Worm (Caenorhabditis elegans): Measurements from ENCODE around the gene C23G10.5.
A peak's percentile ranks its signal among the peaks of the same experiment; 100 is the strongest.

C23G10.5 gene

DNA sequence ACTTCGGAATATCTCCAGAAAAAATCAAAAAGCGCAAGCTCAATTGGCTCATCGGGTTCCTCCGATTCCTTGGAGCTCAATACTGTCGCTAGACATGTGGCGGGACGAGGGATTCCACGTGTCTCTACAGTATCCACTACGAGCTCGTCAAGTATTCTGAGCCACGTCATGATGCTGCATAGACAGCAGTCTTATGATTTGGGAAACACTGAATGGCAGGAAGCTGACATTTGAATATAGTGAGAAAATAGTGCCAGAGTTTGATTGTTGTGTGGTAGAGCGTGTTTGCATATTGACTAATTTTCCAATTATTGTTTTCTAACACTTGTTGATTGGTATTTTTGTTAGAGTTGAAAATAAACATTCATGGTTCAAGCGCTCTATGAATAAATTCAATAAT is 27.5 kb upstream of the C23G10.5 start:
- TF ChIP-seq him-1 (tag; optimal IDR thresholded peaks at IDR 0.05) (no peak), dao-5 (tag; optimal IDR thresholded peaks at IDR 0.05) (no peak), W03F9.2 (tag; optimal IDR thresholded peaks at IDR 0.05) (no peak)

DNA sequence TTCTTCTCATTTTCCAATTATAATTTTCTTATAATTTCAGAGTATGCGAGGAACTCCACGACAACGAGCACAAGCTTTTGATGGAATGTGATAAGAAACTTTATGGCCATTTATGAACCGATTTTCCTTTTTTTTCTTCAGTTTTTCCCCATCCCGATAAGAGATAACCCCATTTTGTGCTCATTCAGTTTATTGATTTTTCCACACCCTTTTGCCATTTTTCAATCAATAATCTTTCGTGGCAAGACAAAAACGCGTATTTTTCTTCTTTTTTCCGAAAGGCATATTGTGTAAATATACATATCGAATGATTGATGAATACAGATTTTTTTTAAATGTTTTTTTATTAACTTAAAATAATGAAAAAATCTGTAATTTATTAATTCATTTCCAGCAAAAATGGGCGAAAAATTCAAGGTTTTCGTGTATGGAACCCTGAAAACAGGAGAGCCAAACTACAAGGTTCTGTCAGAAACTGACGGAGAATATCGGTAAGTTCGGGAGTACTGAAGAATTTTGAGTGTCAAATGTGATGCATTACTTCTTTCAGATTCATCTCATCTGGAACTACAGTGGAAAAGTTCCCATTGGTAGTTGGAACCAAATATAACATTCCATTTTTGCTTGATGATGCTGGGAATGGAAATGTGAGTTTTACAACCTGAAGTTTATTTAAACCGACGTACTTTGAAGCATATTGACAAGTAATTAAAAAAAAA is 26.5 kb upstream of the C23G10.5 start, which contains the start of gene F42A10.9:
Gene F42A10.9, plus strand, starts transcription at position 321 of the 719 bp plus-strand sequence.
- TF ChIP-seq W03F9.2 (tag; optimal IDR thresholded peaks at IDR 0.05) (no peak), him-1 (tag; optimal IDR thresholded peaks at IDR 0.05) (no peak), dao-5 (tag; optimal IDR thresholded peaks at IDR 0.05) (no peak)

- TF ChIP-seq him-1 (tag; optimal IDR thresholded peaks at IDR 0.05), result no peak
- no peak for TF ChIP-seq W03F9.2 (tag; optimal IDR thresholded peaks at IDR 0.05)
- no peak for TF ChIP-seq dao-5 (tag; optimal IDR thresholded peaks at IDR 0.05)
These were observed 25.7 kb upstream of the C23G10.5 start for ce11 chrIII:6165240-6165639.

ce11 chrIII:6166634-6167033 is 24.3 kb upstream of the C23G10.5 start:
- TF ChIP-seq him-1 (tag; optimal IDR thresholded peaks at IDR 0.05), result no peak
- no peak for TF ChIP-seq dao-5 (tag; optimal IDR thresholded peaks at IDR 0.05)
- TF ChIP-seq W03F9.2 (tag; optimal IDR thresholded peaks at IDR 0.05), result no peak

DNA sequence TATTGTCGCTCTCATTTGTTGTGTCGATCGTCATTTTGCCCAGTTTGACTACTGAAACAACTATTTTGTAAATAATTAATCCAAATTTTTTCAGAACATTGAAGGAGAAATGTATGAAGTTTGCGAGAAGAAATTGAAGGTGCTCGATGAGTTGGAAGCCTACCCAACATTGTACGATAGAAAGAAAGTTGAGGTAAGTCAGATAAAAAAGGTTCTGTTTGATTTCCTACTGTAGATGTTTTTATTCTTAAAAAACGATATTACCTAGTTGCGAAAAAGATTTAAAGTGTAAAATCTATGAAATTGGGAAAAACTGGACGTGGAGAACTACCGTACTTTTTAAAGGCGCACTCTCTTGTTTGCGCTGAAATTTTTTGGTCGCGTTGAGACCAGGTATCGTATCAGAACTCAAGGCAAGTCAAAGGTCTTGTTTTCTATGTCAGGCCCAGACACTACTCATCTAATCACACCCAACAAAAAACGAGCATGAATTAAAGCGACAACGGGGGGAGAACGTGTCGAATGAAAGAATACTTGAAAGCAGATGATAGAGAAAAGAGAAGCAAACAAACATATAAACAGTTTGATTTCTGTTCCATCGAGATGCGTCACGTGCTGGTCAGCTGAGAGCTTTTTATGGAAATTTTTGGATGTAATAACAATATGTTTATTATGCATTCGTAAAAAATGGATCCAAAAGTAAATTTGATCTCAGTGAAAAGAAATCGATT is 22.2 kb upstream of the C23G10.5 start, which contains the start of gene efk-1:
Gene efk-1, minus strand, starts transcription at position 51 of the 731 bp plus-strand sequence.
- peak; percentile 13 for TF ChIP-seq W03F9.2 (tag; optimal IDR thresholded peaks at IDR 0.05)
- no peak for TF ChIP-seq him-1 (tag; optimal IDR thresholded peaks at IDR 0.05)
- TF ChIP-seq dao-5 (tag; optimal IDR thresholded peaks at IDR 0.05), result no peak

DNA sequence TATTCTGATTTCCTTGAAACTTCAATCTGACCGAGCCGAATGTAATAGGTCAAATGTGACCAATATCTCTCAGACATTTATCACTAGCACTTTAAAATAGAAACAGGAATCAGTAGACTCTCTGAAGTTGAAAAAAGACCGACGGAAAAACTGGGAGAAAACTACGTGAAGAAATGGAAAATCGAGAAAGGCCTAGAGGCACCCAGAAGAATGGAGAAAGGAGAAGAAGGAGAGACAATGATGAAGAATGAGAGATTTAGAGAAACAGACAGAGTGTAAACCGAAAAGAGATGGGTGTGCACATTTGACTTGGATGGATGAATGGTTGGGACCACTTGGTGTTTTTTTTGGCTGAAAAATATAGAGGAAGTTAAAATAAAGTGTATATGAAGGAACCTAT is 20.9 kb upstream of the C23G10.5 start:
- TF ChIP-seq W03F9.2 (tag; optimal IDR thresholded peaks at IDR 0.05) (peak; percentile 37), him-1 (tag; optimal IDR thresholded peaks at IDR 0.05) (no peak), dao-5 (tag; optimal IDR thresholded peaks at IDR 0.05) (no peak)

ce11 chrIII:6173020-6173597 is 17.8 kb upstream of the C23G10.5 start, which contains the start of the genes abcf-3 and F42A10.5:
TSS of gene abcf-3 (plus strand) at chrIII:6173403.
TSS of gene F42A10.5 (minus strand) at chrIII:6173477.
- TF ChIP-seq dao-5 (tag; optimal IDR thresholded peaks at IDR 0.05) (no peak), W03F9.2 (tag; optimal IDR thresholded peaks at IDR 0.05) (peak; percentile 90)

DNA sequence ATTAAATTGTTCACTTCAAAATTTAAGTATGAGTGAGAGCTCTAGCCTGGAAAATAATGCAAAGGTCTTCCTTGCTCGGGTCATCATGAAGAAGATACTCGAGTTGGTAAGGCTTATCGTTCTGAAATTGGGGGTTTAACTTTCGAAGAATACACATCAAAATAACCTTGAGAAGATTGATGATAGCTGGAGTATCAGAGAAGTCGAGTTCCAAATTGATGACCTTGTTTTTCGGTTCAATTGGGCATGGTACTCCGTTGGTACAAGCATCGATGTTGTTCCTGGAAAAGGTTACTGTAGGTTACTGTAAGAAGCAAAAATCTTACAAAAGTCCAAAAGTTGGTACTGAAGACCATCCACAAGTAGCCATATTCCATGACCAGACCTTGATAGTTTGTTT is 14.7 kb upstream of the C23G10.5 start:
- no peak for TF ChIP-seq dao-5 (tag; optimal IDR thresholded peaks at IDR 0.05)
- TF ChIP-seq W03F9.2 (tag; optimal IDR thresholded peaks at IDR 0.05), result no peak
- no peak for TF ChIP-seq him-1 (tag; optimal IDR thresholded peaks at IDR 0.05)

DNA sequence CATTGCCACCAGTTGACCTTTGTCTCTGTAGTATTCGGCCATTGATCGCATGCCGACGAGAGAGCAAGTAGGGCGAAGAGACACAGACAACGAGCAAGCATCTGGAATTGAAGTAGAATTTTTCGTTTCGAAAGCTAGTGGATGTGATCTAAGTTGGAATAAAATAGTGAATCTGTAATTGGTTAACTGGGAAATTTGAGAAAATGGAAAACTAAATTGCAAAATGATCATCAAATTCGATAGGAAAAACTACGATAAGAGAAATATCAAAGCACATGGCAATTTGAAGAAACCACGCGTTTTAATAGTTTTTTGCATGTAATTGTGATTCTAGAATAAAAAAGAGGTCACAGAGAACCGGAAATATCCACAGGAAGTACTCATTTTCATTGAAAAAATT is 14.1 kb upstream of the C23G10.5 start, which contains the start of gene F42A10.6:
Gene F42A10.6, minus strand, starts transcription at position 101 of the 400 bp plus-strand sequence.
- TF ChIP-seq W03F9.2 (tag; optimal IDR thresholded peaks at IDR 0.05), result no peak
- no peak for TF ChIP-seq dao-5 (tag; optimal IDR thresholded peaks at IDR 0.05)
- no peak for TF ChIP-seq him-1 (tag; optimal IDR thresholded peaks at IDR 0.05)

- TF ChIP-seq W03F9.2 (tag; optimal IDR thresholded peaks at IDR 0.05) (no peak), him-1 (tag; optimal IDR thresholded peaks at IDR 0.05) (no peak), dao-5 (tag; optimal IDR thresholded peaks at IDR 0.05) (no peak)
These were observed 13.3 kb upstream of the C23G10.5 start for ce11 chrIII:6177631-6178030.

DNA sequence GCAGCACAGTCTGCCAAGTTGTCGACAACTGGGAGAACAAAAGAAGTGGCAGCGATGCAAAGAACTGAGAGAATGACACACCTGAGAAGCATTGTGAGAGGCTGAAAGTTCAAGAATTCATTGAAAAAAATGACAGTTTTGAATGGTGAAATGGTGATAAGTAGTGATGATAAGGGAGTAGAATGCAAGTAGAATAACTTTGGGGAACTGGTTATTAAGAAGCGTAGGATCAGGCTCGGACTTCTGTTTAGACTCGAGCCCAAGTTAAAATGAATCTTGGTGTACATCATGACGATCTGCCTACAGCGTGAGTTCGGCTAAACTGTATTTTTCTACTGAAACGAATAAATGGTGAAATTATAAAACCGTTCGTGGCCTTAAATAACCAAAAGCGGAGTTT is 12.3 kb upstream of the C23G10.5 start, which contains the start of gene F42A10.7:
Gene F42A10.7, minus strand, starts transcription at position 101 of the 400 bp plus-strand sequence.
- TF ChIP-seq dao-5 (tag; optimal IDR thresholded peaks at IDR 0.05), result no peak

DNA sequence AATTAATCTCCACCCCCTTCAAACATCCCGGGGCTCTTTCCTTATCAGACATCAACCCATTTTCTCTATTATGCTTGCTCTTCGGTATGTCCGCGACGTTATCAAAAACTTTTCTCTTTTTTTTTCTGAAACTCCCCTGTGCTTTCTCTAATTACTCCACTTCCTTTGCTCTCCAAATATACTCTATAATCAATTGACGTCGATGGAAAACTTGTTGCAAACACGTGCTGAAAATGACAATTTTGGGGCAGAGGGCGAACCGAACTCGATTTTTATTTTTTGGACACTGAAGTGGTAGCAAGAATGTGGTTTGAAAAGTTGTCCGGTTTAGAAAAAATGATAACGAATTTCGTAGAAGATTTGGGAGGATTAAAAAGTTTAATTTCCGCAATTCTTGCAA is 11.8 kb upstream of the C23G10.5 start:
- no peak for TF ChIP-seq him-1 (tag; optimal IDR thresholded peaks at IDR 0.05)
- TF ChIP-seq dao-5 (tag; optimal IDR thresholded peaks at IDR 0.05), result no peak
- TF ChIP-seq W03F9.2 (tag; optimal IDR thresholded peaks at IDR 0.05), result no peak

- no peak for TF ChIP-seq dao-5 (tag; optimal IDR thresholded peaks at IDR 0.05)
- TF ChIP-seq him-1 (tag; optimal IDR thresholded peaks at IDR 0.05), result no peak
- TF ChIP-seq W03F9.2 (tag; optimal IDR thresholded peaks at IDR 0.05), result no peak
These were observed 10.6 kb upstream of the C23G10.5 start for ce11 chrIII:6180294-6180693.

- no peak for TF ChIP-seq him-1 (tag; optimal IDR thresholded peaks at IDR 0.05)
- no peak for TF ChIP-seq dao-5 (tag; optimal IDR thresholded peaks at IDR 0.05)
- TF ChIP-seq W03F9.2 (tag; optimal IDR thresholded peaks at IDR 0.05), result no peak
These were observed 7.8 kb upstream of the C23G10.5 start, which contains the start of gene nas-28 for ce11 chrIII:6183118-6183517. TSS of gene nas-28 (minus strand) at chrIII:6183218.
